Worm (Caenorhabditis elegans) whole organism, L4 larva: ENCODE data around the gene uso-1.

Experiments used
- ceh-44 ChIP-seq: fragments of 200-800 bp; sonication (Bioruptor generic); IDR thresholded peaks from 2 replicates; pipeline ENCODE4 v1.3.6; 2022; ENCODE audit warnings: missing genetic modification reagents, missing genetic modification characterization, missing compliant biosample characterization
- ctbp-1 ChIP-seq: fragments of 200-800 bp; sonication (Bioruptor generic); IDR thresholded peaks from 2 replicates; pipeline ENCODE4 v1.3.6; 2022; ENCODE audit warnings: missing genetic modification reagents, missing genetic modification characterization, missing compliant biosample characterization
- lin-39 ChIP-seq: fragments of 150-350 bp; optimal IDR thresholded peaks from 2 replicates; lab custom pipeline; 2014; ENCODE audit warnings: missing biosample characterization, missing genetic modification reagents, missing genetic modification characterization
- nhr-41 ChIP-seq: fragments of 200-800 bp; sonication (Bioruptor generic); IDR thresholded peaks from 2 replicates; pipeline ENCODE4 v1.3.6; 2022; ENCODE audit warnings: missing genetic modification reagents, missing genetic modification characterization, missing compliant biosample characterization

- TF ChIP-seq lin-39 (tag; lab: Kevin White, UChicago) (no peak), ctbp-1 (no peak), ceh-44 (no peak), nhr-41 (no peak)
These were observed 3.6 kb upstream of the uso-1 start for ce11 chrIV:13458237-13458636.
